Worm (Caenorhabditis elegans) whole organism, L4 larva: ENCODE results near the gene pigw-1.

Experiments used
- D1046.2 ChIP-seq: fragments of 200-800 bp; sonication (Bioruptor generic); IDR thresholded peaks from 2 replicates; pipeline ENCODE4 v1.3.6; 2022; ENCODE audit warnings: missing genetic modification characterization, missing compliant biosample characterization
- F10B5.3 ChIP-seq: sonication (generic microtip); optimal IDR thresholded peaks from 2 replicates; lab custom pipeline; 2016; ENCODE audit warnings: mild to moderate bottlenecking, missing genetic modification characterization, missing compliant biosample characterization
- T26A8.4 ChIP-seq: fragments of 200-800 bp; sonication (Bioruptor generic); IDR thresholded peaks from 2 replicates; pipeline ENCODE4 v1.3.6; 2022; ENCODE audit warnings: missing genetic modification characterization, missing compliant biosample characterization
- Y105C5A.15 ChIP-seq: fragments of 200-800 bp; sonication (Bioruptor generic); IDR thresholded peaks from 2 replicates; pipeline ENCODE4 v1.3.6; 2022; ENCODE audit warnings: missing genetic modification characterization, missing compliant biosample characterization
- Y48G9A.11 ChIP-seq: fragments of 200-800 bp; sonication (Bioruptor generic); IDR thresholded peaks from 2 replicates; pipeline ENCODE4 v1.3.6; 2022; ENCODE audit warnings: missing genetic modification reagents, missing genetic modification characterization, missing compliant biosample characterization
- Y75B8A.6 ChIP-seq: fragments of 200-800 bp; sonication (Bioruptor generic); IDR thresholded peaks from 2 replicates; pipeline ENCODE4 v1.3.6; 2022; ENCODE audit warnings: missing genetic modification reagents, missing genetic modification characterization, missing compliant biosample characterization
- ZK337.2 ChIP-seq: fragments of 200-800 bp; sonication (Bioruptor generic); IDR thresholded peaks from 2 replicates; pipeline ENCODE4 v1.3.6; 2022; ENCODE audit warnings: missing genetic modification reagents, missing genetic modification characterization, missing compliant biosample characterization
- aha-1 ChIP-seq: fragments of 150-350 bp; peaks from one replicate; lab custom pipeline; 2014; ENCODE audit warnings: missing biosample characterization, missing genetic modification characterization
- arid-1 ChIP-seq: fragments of 200-800 bp; sonication (Bioruptor generic); conservative IDR thresholded peaks from 2 replicates; pipeline ENCODE4 v1.3.6; 2022; ENCODE audit warnings: missing genetic modification reagents, missing genetic modification characterization, missing compliant biosample characterization
- attf-4 ChIP-seq: sonication (generic microtip); optimal IDR thresholded peaks from 3 replicates; lab custom pipeline; 2017; ENCODE audit warnings: missing biosample characterization, missing genetic modification characterization
- ceh-20 ChIP-seq: fragments of 200-800 bp; sonication (Bioruptor generic); IDR thresholded peaks from 2 replicates; pipeline ENCODE4 v1.3.6; 2022; ENCODE audit warnings: missing genetic modification reagents, missing genetic modification characterization, missing compliant biosample characterization
- ceh-28 ChIP-seq: fragments of 150-350 bp; optimal IDR thresholded peaks from 2 replicates; lab custom pipeline; 2014; ENCODE audit warnings: missing biosample characterization, missing genetic modification reagents, missing genetic modification characterization
- ceh-62 ChIP-seq: sonication (generic microtip); optimal IDR thresholded peaks from 2 replicates; lab custom pipeline; 2017; ENCODE audit warnings: missing biosample characterization, missing genetic modification characterization
- cey-2 ChIP-seq: sonication (generic microtip); optimal IDR thresholded peaks from 3 replicates; lab custom pipeline; 2017; ENCODE audit warnings: missing genetic modification characterization, mild to moderate bottlenecking, missing compliant biosample characterization, antibody characterized with exemption, borderline replicate concordance; ENCODE audit not compliant: insufficient read depth
- ctbp-1 ChIP-seq: fragments of 200-800 bp; sonication (Bioruptor generic); IDR thresholded peaks from 2 replicates; pipeline ENCODE4 v1.3.6; 2022; ENCODE audit warnings: missing genetic modification reagents, missing genetic modification characterization, missing compliant biosample characterization
- daf-16 ChIP-seq, 3 experiments: sonication (generic microtip); optimal IDR thresholded peaks; 2 replicates each; lab custom pipeline; 2016 to 2017; ENCODE audit warnings: missing genetic modification characterization in 3 of 3, missing genetic modification reagents in 3 of 3, mild to moderate bottlenecking in 2 of 3, missing compliant biosample characterization in 2 of 3, missing biosample characterization in 1 of 3, moderate library complexity in 1 of 3
- daf-19 ChIP-seq: fragments of 200-800 bp; sonication (Bioruptor generic); conservative IDR thresholded peaks from 2 replicates; pipeline ENCODE4 v1.3.6; 2022; ENCODE audit warnings: missing genetic modification characterization, missing compliant biosample characterization
- dmd-9 ChIP-seq: fragments of 200-800 bp; sonication (Bioruptor generic); IDR thresholded peaks from 2 replicates; pipeline ENCODE4 v1.3.6; 2022; ENCODE audit warnings: missing genetic modification reagents, missing genetic modification characterization, missing compliant biosample characterization
- dve-1 ChIP-seq: sonication (generic microtip); optimal IDR thresholded peaks from 2 replicates; lab custom pipeline; 2017; ENCODE audit warnings: antibody characterized with exemption, mild to moderate bottlenecking, missing genetic modification characterization, missing compliant biosample characterization; ENCODE audit not compliant: insufficient read depth
- egl-43 ChIP-seq: fragments of 200-800 bp; sonication (Bioruptor generic); IDR thresholded peaks from 2 replicates; pipeline ENCODE4 v1.3.6; 2022; ENCODE audit warnings: missing genetic modification reagents, missing genetic modification characterization, missing compliant biosample characterization
- fkh-10 ChIP-seq: fragments of 150-350 bp; optimal IDR thresholded peaks from 2 replicates; lab custom pipeline; 2014; ENCODE audit warnings: missing biosample characterization, missing genetic modification reagents, missing genetic modification characterization
- hlh-11 ChIP-seq: fragments of 200-800 bp; sonication (Bioruptor generic); optimal IDR thresholded peaks from 2 replicates; lab custom pipeline; 2018; ENCODE audit warnings: mild to moderate bottlenecking, missing genetic modification characterization, missing compliant biosample characterization
- hmg-1.1 ChIP-seq: fragments of 200-800 bp; sonication (Bioruptor generic); IDR thresholded peaks from 2 replicates; pipeline ENCODE4 v1.3.6; 2022; ENCODE audit warnings: missing genetic modification reagents, missing genetic modification characterization, missing compliant biosample characterization
- lim-7 ChIP-seq: fragments of 200-800 bp; sonication (Bioruptor generic); IDR thresholded peaks from 2 replicates; pipeline ENCODE4 v1.3.6; 2022; ENCODE audit warnings: missing genetic modification characterization, missing compliant biosample characterization
- lin-1 ChIP-seq: fragments of 200-800 bp; sonication (Bioruptor generic); IDR thresholded peaks from 2 replicates; pipeline ENCODE4 v1.3.6; 2022; ENCODE audit warnings: missing genetic modification reagents, missing genetic modification characterization, missing compliant biosample characterization
- lin-13 ChIP-seq: fragments of 150-350 bp; optimal IDR thresholded peaks from 2 replicates; lab custom pipeline; 2014; ENCODE audit warnings: missing biosample characterization, missing genetic modification reagents, missing genetic modification characterization
- lin-15B ChIP-seq: fragments of 150-350 bp; sonication (generic microtip); optimal IDR thresholded peaks from 3 replicates; lab custom pipeline; 2014; ENCODE audit warnings: missing biosample characterization, missing genetic modification characterization
- lin-29 ChIP-seq: fragments of 200-800 bp; sonication (Bioruptor generic); IDR thresholded peaks from 2 replicates; pipeline ENCODE4 v1.3.6; 2022; ENCODE audit warnings: missing genetic modification reagents, missing genetic modification characterization, missing compliant biosample characterization
- lin-38 ChIP-seq: fragments of 200-800 bp; sonication (Bioruptor generic); IDR thresholded peaks from 2 replicates; pipeline ENCODE4 v1.3.6; 2022; ENCODE audit warnings: missing genetic modification reagents, missing genetic modification characterization, missing compliant biosample characterization
- lsy-2 ChIP-seq, 2 experiments: fragments of 150-350 bp in 1 of 2; sonication (generic microtip) in 1 of 2; optimal IDR thresholded peaks; 2 replicates each; lab custom pipeline; 2014 to 2017; ENCODE audit warnings: missing biosample characterization in 2 of 2, missing genetic modification characterization in 2 of 2
- mdt-29 ChIP-seq: fragments of 200-800 bp; sonication (Bioruptor generic); IDR thresholded peaks from 2 replicates; pipeline ENCODE4 v1.3.6; 2022; ENCODE audit warnings: missing genetic modification reagents, missing genetic modification characterization, missing compliant biosample characterization
- nhr-102 ChIP-seq: sonication (generic microtip); optimal IDR thresholded peaks from 2 replicates; lab custom pipeline; 2016; ENCODE audit warnings: mild to moderate bottlenecking, missing genetic modification characterization, moderate library complexity, missing compliant biosample characterization
- nhr-28 ChIP-seq: fragments of 150-350 bp; optimal IDR thresholded peaks from 2 replicates; lab custom pipeline; 2014; ENCODE audit warnings: missing biosample characterization, missing genetic modification characterization
- nhr-76 ChIP-seq: fragments of 150-350 bp; optimal IDR thresholded peaks from 2 replicates; lab custom pipeline; 2014; ENCODE audit warnings: missing biosample characterization, missing genetic modification characterization
- pha-4 ChIP-seq, 2 experiments: fragments of 150-350 bp in 1 of 2; fragments of 200-800 bp in 1 of 2; sonication (Bioruptor generic) in 1 of 2; IDR thresholded peaks in 1 of 2; optimal IDR thresholded peaks in 1 of 2; 2 replicates each; pipeline versions ENCODE4 v1.3.6 to Lab custom; 2014 to 2022; ENCODE audit warnings: missing genetic modification characterization in 2 of 2, missing genetic modification reagents in 2 of 2, missing biosample characterization in 1 of 2, missing compliant biosample characterization in 1 of 2
- php-3 ChIP-seq: fragments of 200-800 bp; sonication (Bioruptor generic); IDR thresholded peaks from 2 replicates; pipeline ENCODE4 v1.3.6; 2022; ENCODE audit warnings: missing genetic modification reagents, missing genetic modification characterization, missing compliant biosample characterization
- saeg-2 ChIP-seq: fragments of 200-800 bp; sonication (Bioruptor generic); IDR thresholded peaks from 2 replicates; pipeline ENCODE4 v1.3.6; 2022; ENCODE audit warnings: missing genetic modification reagents, missing genetic modification characterization, missing compliant biosample characterization
- skn-1 ChIP-seq: fragments of 150-350 bp; optimal IDR thresholded peaks from 2 replicates; lab custom pipeline; 2014; ENCODE audit warnings: missing biosample characterization, missing genetic modification characterization
- snpc-1.2 ChIP-seq: fragments of 200-800 bp; sonication (Bioruptor generic); IDR thresholded peaks from 2 replicates; pipeline ENCODE4 v1.3.6; 2022; ENCODE audit warnings: missing genetic modification reagents, missing genetic modification characterization, missing compliant biosample characterization
- snpc-4 ChIP-seq: fragments of 150-350 bp; optimal IDR thresholded peaks from 2 replicates; lab custom pipeline; 2014; ENCODE audit warnings: missing biosample characterization, missing genetic modification characterization
- tra-1 ChIP-seq: fragments of 200-800 bp; sonication (Bioruptor generic); IDR thresholded peaks from 2 replicates; pipeline ENCODE4 v1.3.6; 2022; ENCODE audit warnings: missing genetic modification reagents, missing genetic modification characterization, missing compliant biosample characterization
- vab-7 ChIP-seq: fragments of 200-800 bp; sonication (Bioruptor generic); IDR thresholded peaks from 2 replicates; pipeline ENCODE4 v1.3.6; 2022; ENCODE audit warnings: missing genetic modification reagents, missing genetic modification characterization, missing compliant biosample characterization
- ztf-11 ChIP-seq: fragments of 150-350 bp; optimal IDR thresholded peaks from 2 replicates; lab custom pipeline; 2014; ENCODE audit warnings: missing biosample characterization, missing genetic modification characterization

Gene pigw-1

DNA sequence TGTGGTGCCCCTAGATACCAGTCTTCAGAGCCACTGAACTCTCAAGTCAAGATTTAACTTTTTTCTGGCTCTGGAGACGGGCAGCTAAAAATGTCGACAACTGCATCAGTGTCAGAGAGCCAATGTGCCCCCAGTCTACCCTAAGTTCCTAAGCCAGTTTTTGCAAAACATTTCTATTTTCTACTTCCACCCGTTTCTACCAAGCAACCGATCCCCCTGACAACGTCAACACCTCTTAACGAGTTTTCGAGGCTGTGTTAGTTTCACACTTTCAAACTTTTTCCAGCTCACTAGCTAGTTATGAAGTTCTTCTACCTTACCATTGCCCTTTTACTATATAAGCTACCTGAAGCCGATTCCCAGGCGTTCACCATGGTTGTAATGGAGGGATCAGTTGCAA is 20.5 kb downstream of the pigw-1 start, which contains the start of gene Y110A2AL.5:
Gene Y110A2AL.5 (plus strand): TSS at position 301 of the 400 bp plus-strand sequence.
- no peak for TF ChIP-seq lsy-2 (tag; optimal IDR thresholded peaks at IDR 0.05; lab: Kevin White, UChicago)
- no peak for TF ChIP-seq T26A8.4
- TF ChIP-seq egl-43 (GFP tag; lab: Robert Waterston, UW) = no peak
- no peak for TF ChIP-seq skn-1

DNA sequence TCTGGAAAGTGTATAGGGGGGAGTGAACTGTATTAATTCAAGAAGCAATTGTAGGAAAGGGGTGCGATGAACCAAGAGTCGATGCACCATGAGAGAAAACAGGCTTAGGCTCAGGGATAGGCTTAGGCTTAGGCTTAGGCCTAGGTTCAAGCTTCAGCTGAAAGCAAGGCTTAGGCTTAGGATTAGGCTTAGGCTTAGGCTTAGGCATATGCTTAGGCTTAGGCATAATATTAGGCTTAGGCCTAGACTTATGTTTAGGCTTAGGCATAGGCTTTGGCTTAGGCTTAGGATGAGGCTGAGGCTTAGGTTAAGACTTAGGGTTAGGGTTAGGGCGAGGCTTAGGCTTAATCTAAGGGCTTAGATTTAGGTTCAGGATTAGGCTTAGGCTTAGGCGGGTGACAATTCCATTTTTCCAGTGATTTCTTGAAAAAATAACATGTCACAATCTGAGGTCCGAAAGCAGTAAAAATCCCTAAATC is 22.1 kb downstream of the pigw-1 start:
- TF ChIP-seq ceh-20 (GFP tag; lab: Robert Waterston, UW) = no peak
- TF ChIP-seq aha-1 (tag; lab: Kevin White, UChicago) = peak; percentile 92
- no peak for TF ChIP-seq snpc-4 (tag; lab: Kevin White, UChicago)

DNA sequence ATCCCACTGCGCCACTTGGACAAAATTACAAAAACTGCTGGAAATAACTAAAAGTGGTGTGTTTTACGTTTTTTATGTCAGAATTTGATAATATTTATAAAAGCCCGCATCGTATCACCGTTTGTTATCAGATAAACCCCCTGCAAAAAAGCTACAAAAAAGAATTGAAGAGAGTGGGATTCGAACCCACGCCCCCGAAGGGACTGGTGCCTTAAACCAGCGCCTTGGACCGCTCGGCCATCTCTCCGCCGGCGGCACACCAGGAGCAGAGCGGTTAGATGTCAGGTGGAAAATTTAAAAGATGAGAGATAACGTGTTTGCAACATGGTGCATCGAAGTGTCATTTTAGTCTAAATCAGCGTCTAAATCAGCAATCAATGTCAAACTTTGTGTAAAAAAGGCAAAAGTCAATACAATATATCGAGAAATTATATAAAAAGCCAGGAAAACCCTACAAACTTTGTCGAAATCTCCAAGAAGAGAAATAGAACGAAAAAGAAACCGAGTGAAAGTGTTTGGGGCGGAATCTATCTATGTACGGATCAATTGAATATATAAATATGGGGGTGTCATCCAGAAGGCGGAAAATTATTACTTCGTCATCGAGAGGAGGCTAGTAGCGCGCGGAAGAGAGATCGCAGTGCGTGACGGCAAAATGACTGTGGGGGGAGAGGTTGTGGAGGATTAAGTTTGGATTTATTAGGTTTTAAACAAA is 23.2 kb downstream of the pigw-1 start:
- TF ChIP-seq hlh-11 (tag; lab: Kevin White, UChicago) (peak; percentile 14), lin-1 (GFP tag; lab: Robert Waterston, UW) (peak; percentile 38; the same call in 1 of the 2 replicates), dmd-9 (GFP tag; lab: Robert Waterston, UW) (no peak), hmg-1.1 (GFP tag; lab: Robert Waterston, UW) (0 out of 2 replicates have a peak, but pooled peaks have one; percentile 11), saeg-2 (no peak), ztf-11 (tag; lab: Kevin White, UChicago) (no peak), nhr-102 (peak; percentile 0), ctbp-1 (GFP tag; lab: Robert Waterston, UW) (0 out of 2 replicates have a peak, but pooled peaks have one; percentile 23), daf-19 (GFP tag; lab: Robert Waterston, UW) (no peak), D1046.2 (0 out of 2 replicates have a peak, but pooled peaks have one; percentile 20), fkh-10 (GFP tag; lab: Kevin White, UChicago) (no peak), mdt-29 (GFP tag; lab: Robert Waterston, UW) (0 out of 2 replicates have a peak, but pooled peaks have one; percentile 10), Y48G9A.11 (GFP tag; lab: Robert Waterston, UW) (0 out of 2 replicates have a peak, but pooled peaks have one; percentile 33), php-3 (GFP tag; lab: Robert Waterston, UW) (0 out of 2 replicates have a peak, but pooled peaks have one; percentile 16), lim-7 (GFP tag; lab: Robert Waterston, UW) (peak; percentile 71), F10B5.3 (peak; percentile 20), vab-7 (GFP tag; lab: Robert Waterston, UW) (peak; percentile 72), daf-16 (GFP tag; optimal IDR thresholded peaks at IDR 0.05; lab: Kevin White, UChicago) (peak in 1 of 2 experiments; percentile 23), daf-16 (tag; optimal IDR thresholded peaks at IDR 0.05; lab: Kevin White, UChicago) (no peak), dve-1 (no peak), nhr-76 (tag; lab: Kevin White, UChicago) (no peak), pha-4 (GFP tag; IDR thresholded peaks at IDR 0.05; lab: Robert Waterston, UW) (peak; percentile 75; the same call in 1 of the 2 replicates), pha-4 (tag; optimal IDR thresholded peaks at IDR 0.05; lab: Kevin White, UChicago) (no peak), snpc-1.2 (GFP tag; lab: Robert Waterston, UW) (peak; percentile 30; the same call in 1 of the 2 replicates), nhr-28 (tag; lab: Kevin White, UChicago) (peak; percentile 9), attf-4 (tag; lab: Kevin White, UChicago) (no peak), cey-2 (no peak), lin-13 (GFP tag; lab: Kevin White, UChicago) (peak; percentile 65), ZK337.2 (GFP tag; lab: Robert Waterston, UW) (peak; percentile 42; the same call in 1 of the 2 replicates), lin-38 (peak; percentile 67), lin-15B (tag; lab: Kevin White, UChicago) (no peak), Y105C5A.15 (GFP tag; lab: Robert Waterston, UW) (peak; percentile 30; the same call in 1 of the 2 replicates), Y75B8A.6 (no peak), tra-1 (GFP tag; lab: Robert Waterston, UW) (peak; percentile 60; the same call in 1 of the 2 replicates), ceh-28 (tag; lab: Kevin White, UChicago) (no peak), lin-29 (GFP tag; lab: Robert Waterston, UW) (no peak), skn-1 (no peak), arid-1 (GFP tag; lab: Robert Waterston, UW) (peak; percentile 66), ceh-62 (tag; lab: Kevin White, UChicago) (no peak)
